Worm (Caenorhabditis elegans) whole organism, L2 larva: ENCODE measurements around the gene gar-2.

ENCODE experiments used
- aly-2 ChIP-seq: fragments of 150-350 bp; optimal IDR thresholded peaks from 2 replicates; lab custom pipeline; 2014; ENCODE audit warnings: missing biosample characterization, missing genetic modification characterization
- nhr-23 ChIP-seq: fragments of 150-350 bp; optimal IDR thresholded peaks from 2 replicates; lab custom pipeline; 2014; ENCODE audit warnings: missing biosample characterization, missing genetic modification reagents, missing genetic modification characterization
- nhr-237 ChIP-seq: fragments of 150-350 bp; optimal IDR thresholded peaks from 2 replicates; lab custom pipeline; 2014; ENCODE audit warnings: missing biosample characterization, missing genetic modification characterization
- nhr-77 ChIP-seq: fragments of 150-350 bp; optimal IDR thresholded peaks from 2 replicates; lab custom pipeline; 2014; ENCODE audit warnings: missing biosample characterization, missing genetic modification characterization

ce11 chrIII:6289366-6289765, 19.8 kb upstream of the gar-2 start:
- TF ChIP-seq nhr-77, result no peak
- no peak for TF ChIP-seq nhr-237 (tag; lab: Kevin White, UChicago)
- TF ChIP-seq aly-2 (tag; lab: Kevin White, UChicago), result no peak
- TF ChIP-seq nhr-23 (tag; lab: Kevin White, UChicago), result no peak
